Fruit fly (Drosophila melanogaster) whole organism, prepupa: ENCODE data around the gene CG43402.
A peak's percentile ranks its signal among the peaks of the same experiment; 100 is the strongest.

Experiments
- Blimp-1 ChIP-seq: fragments of 200-800 bp; sonication (Bioruptor generic); optimal IDR thresholded peaks from 3 replicates; lab custom pipeline; 2017; ENCODE audit warnings: missing biosample characterization, missing genetic modification characterization, mild to moderate bottlenecking, moderate library complexity, missing genetic modification reagents
- CG10631 ChIP-seq: fragments of 200-800 bp; sonication (Bioruptor generic); optimal IDR thresholded peaks from 2 replicates; lab custom pipeline; 2016; ENCODE audit warnings: missing biosample characterization, missing genetic modification characterization
- CG10669 ChIP-seq: fragments of 200-800 bp; sonication (Bioruptor generic); optimal IDR thresholded peaks from 3 replicates; lab custom pipeline; 2018; ENCODE audit warnings: missing biosample characterization, mild to moderate bottlenecking, missing genetic modification characterization, moderate library complexity
- CG11294 ChIP-seq: fragments of 200-800 bp; sonication (Bioruptor generic); IDR thresholded peaks from 2 replicates; pipeline ENCODE4 v1.3.6; 2022; ENCODE audit warnings: missing biosample characterization, missing genetic modification characterization
- CG11762 ChIP-seq: fragments of 200-800 bp; sonication (Bioruptor generic); optimal IDR thresholded peaks from 3 replicates; lab custom pipeline; 2016; ENCODE audit warnings: missing biosample characterization, missing genetic modification characterization; ENCODE audit not compliant: insufficient read depth
- CG15336 ChIP-seq: fragments of 200-800 bp; sonication (Bioruptor generic); IDR thresholded peaks from 2 replicates; pipeline ENCODE4 v1.3.6; 2022; ENCODE audit warnings: missing biosample characterization, missing genetic modification characterization
- CG1621 ChIP-seq: fragments of 200-800 bp; sonication (Bioruptor generic); optimal IDR thresholded peaks from 3 replicates; lab custom pipeline; 2018; ENCODE audit warnings: missing biosample characterization, mild to moderate bottlenecking, missing genetic modification characterization
- CG16779 ChIP-seq: fragments of 200-800 bp; sonication (Bioruptor generic); optimal IDR thresholded peaks from 3 replicates; lab custom pipeline; 2017; ENCODE audit warnings: missing biosample characterization, mild to moderate bottlenecking, missing genetic modification characterization
- CG3032 ChIP-seq: fragments of 200-800 bp; optimal IDR thresholded peaks from 2 replicates; lab custom pipeline; 2019; ENCODE audit warnings: missing biosample characterization, mild to moderate bottlenecking, missing genetic modification characterization, moderate library complexity
- CG31627 ChIP-seq: fragments of 200-800 bp; sonication (Bioruptor generic); optimal IDR thresholded peaks from 3 replicates; lab custom pipeline; 2016; ENCODE audit warnings: missing biosample characterization, missing genetic modification characterization
- CG32006 ChIP-seq: fragments of 200-800 bp; sonication (Bioruptor generic); optimal IDR thresholded peaks from 3 replicates; lab custom pipeline; 2017; ENCODE audit warnings: missing biosample characterization, mild to moderate bottlenecking, missing genetic modification characterization
- CG3919 ChIP-seq: fragments of 200-800 bp; sonication (Bioruptor generic); optimal IDR thresholded peaks from 3 replicates; lab custom pipeline; 2016; ENCODE audit warnings: missing biosample characterization, missing genetic modification characterization
- CG4318 ChIP-seq: fragments of 200-800 bp; sonication (Bioruptor generic); optimal IDR thresholded peaks from 3 replicates; lab custom pipeline; 2017; ENCODE audit warnings: missing biosample characterization, mild to moderate bottlenecking, missing genetic modification characterization
- CG6163 ChIP-seq: fragments of 200-800 bp; sonication (Bioruptor generic); IDR thresholded peaks from 3 replicates; pipeline ENCODE4 v1.3.6; 2022; ENCODE audit warnings: missing biosample characterization, missing genetic modification characterization
- CG6276 ChIP-seq: fragments of 200-800 bp; sonication (Bioruptor generic); optimal IDR thresholded peaks from 2 replicates; lab custom pipeline; 2017; ENCODE audit warnings: missing biosample characterization, mild to moderate bottlenecking, missing genetic modification characterization
- CG6792 ChIP-seq: fragments of 200-800 bp; sonication (Bioruptor generic); optimal IDR thresholded peaks from 3 replicates; lab custom pipeline; 2016; ENCODE audit warnings: missing biosample characterization, missing genetic modification characterization
- CG6808 ChIP-seq: fragments of 200-800 bp; sonication (Bioruptor generic); optimal IDR thresholded peaks from 3 replicates; lab custom pipeline; 2017; ENCODE audit warnings: missing biosample characterization, missing genetic modification characterization, mild to moderate bottlenecking, moderate library complexity, missing genetic modification reagents
- CG6854 ChIP-seq: fragments of 200-800 bp; sonication (Bioruptor generic); optimal IDR thresholded peaks from 2 replicates; lab custom pipeline; 2017; ENCODE audit warnings: missing biosample characterization, mild to moderate bottlenecking, missing genetic modification characterization
- CG7368 ChIP-seq: fragments of 200-800 bp; sonication (Bioruptor generic); optimal IDR thresholded peaks from 3 replicates; lab custom pipeline; 2016; ENCODE audit warnings: missing biosample characterization, missing genetic modification characterization
- CG8319 ChIP-seq: fragments of 200-800 bp; sonication (Bioruptor generic); optimal IDR thresholded peaks from 3 replicates; lab custom pipeline; 2016; ENCODE audit warnings: missing biosample characterization, missing genetic modification characterization
- CG8632 ChIP-seq: fragments of 200-800 bp; sonication (Bioruptor generic); optimal IDR thresholded peaks from 3 replicates; lab custom pipeline; 2016; ENCODE audit warnings: missing biosample characterization, missing genetic modification characterization
- CG9139 ChIP-seq: fragments of 200-800 bp; sonication (Bioruptor generic); optimal IDR thresholded peaks from 3 replicates; lab custom pipeline; 2017; ENCODE audit warnings: missing biosample characterization, mild to moderate bottlenecking, missing genetic modification characterization
- Eip78C ChIP-seq: fragments of 200-800 bp; sonication (Bioruptor generic); peaks from one replicate; lab custom pipeline; 2016; ENCODE audit warnings: missing biosample characterization, missing genetic modification characterization
- Eip93F ChIP-seq: fragments of 200-800 bp; sonication (Bioruptor generic); optimal IDR thresholded peaks from 2 replicates; lab custom pipeline; 2016; ENCODE audit warnings: missing biosample characterization, mild to moderate bottlenecking, missing genetic modification characterization
- Ets21C ChIP-seq: fragments of 200-800 bp; sonication (Bioruptor generic); optimal IDR thresholded peaks from 3 replicates; lab custom pipeline; 2016; ENCODE audit warnings: missing biosample characterization, missing genetic modification characterization
- Ets96B ChIP-seq: fragments of 200-800 bp; optimal IDR thresholded peaks from 2 replicates; lab custom pipeline; 2019; ENCODE audit warnings: missing biosample characterization, mild to moderate bottlenecking, missing genetic modification characterization, moderate library complexity
- Gug ChIP-seq: fragments of 200-800 bp; sonication (Bioruptor generic); IDR thresholded peaks from 2 replicates; pipeline ENCODE4 v1.3.6; 2022; ENCODE audit warnings: missing biosample characterization, missing genetic modification characterization
- Hr4 ChIP-seq: fragments of 200-800 bp; sonication (Bioruptor generic); optimal IDR thresholded peaks from 3 replicates; lab custom pipeline; 2016; ENCODE audit warnings: missing biosample characterization, missing genetic modification characterization
- Lpt ChIP-seq: fragments of 200-800 bp; sonication (Bioruptor generic); optimal IDR thresholded peaks from 3 replicates; lab custom pipeline; 2016; ENCODE audit warnings: missing biosample characterization, missing genetic modification characterization
- Met ChIP-seq: fragments of 200-800 bp; sonication (Bioruptor generic); optimal IDR thresholded peaks from 3 replicates; lab custom pipeline; 2016; ENCODE audit warnings: missing biosample characterization, missing genetic modification characterization
- OdsH ChIP-seq: fragments of 200-800 bp; sonication (Bioruptor generic); optimal IDR thresholded peaks from 3 replicates; lab custom pipeline; 2016; ENCODE audit warnings: missing biosample characterization, missing genetic modification characterization
- Sox102F ChIP-seq: fragments of 200-800 bp; sonication (Bioruptor generic); optimal IDR thresholded peaks from 2 replicates; lab custom pipeline; 2016; ENCODE audit warnings: missing biosample characterization, mild to moderate bottlenecking, missing genetic modification characterization
- Sox15 ChIP-seq: fragments of 200-800 bp; sonication (Bioruptor generic); optimal IDR thresholded peaks from 3 replicates; lab custom pipeline; 2016; ENCODE audit warnings: missing biosample characterization, missing genetic modification characterization
- cyc ChIP-seq: fragments of 200-800 bp; sonication (Bioruptor generic); optimal IDR thresholded peaks from 3 replicates; lab custom pipeline; 2016; ENCODE audit warnings: missing biosample characterization, missing genetic modification characterization
- dac ChIP-seq: fragments of 200-800 bp; sonication (Bioruptor generic); optimal IDR thresholded peaks from 2 replicates; lab custom pipeline; 2017; ENCODE audit warnings: missing biosample characterization, mild to moderate bottlenecking, missing genetic modification characterization
- dsx ChIP-seq: fragments of 200-800 bp; optimal IDR thresholded peaks from 3 replicates; lab custom pipeline; 2019; ENCODE audit warnings: missing biosample characterization, mild to moderate bottlenecking, missing genetic modification characterization, moderate library complexity; ENCODE audit not compliant: poor library complexity, severe bottlenecking
- eg ChIP-seq: fragments of 200-800 bp; sonication (Bioruptor generic); IDR thresholded peaks from 3 replicates; pipeline ENCODE4 v1.3.6; 2022; ENCODE audit warnings: missing biosample characterization, missing genetic modification characterization
- esn ChIP-seq: fragments of 200-800 bp; sonication (Bioruptor generic); optimal IDR thresholded peaks from 2 replicates; lab custom pipeline; 2016; ENCODE audit warnings: missing biosample characterization, mild to moderate bottlenecking, missing genetic modification characterization, moderate library complexity
- fd59A ChIP-seq: fragments of 200-800 bp; sonication (Bioruptor generic); optimal IDR thresholded peaks from 2 replicates; lab custom pipeline; 2017; ENCODE audit warnings: missing biosample characterization, mild to moderate bottlenecking, missing genetic modification characterization, missing genetic modification reagents
- fd85E ChIP-seq: fragments of 200-800 bp; sonication (Bioruptor generic); optimal IDR thresholded peaks from 3 replicates; lab custom pipeline; 2016; ENCODE audit warnings: missing biosample characterization, missing genetic modification characterization
- fkh ChIP-seq: fragments of 200-800 bp; sonication (Bioruptor generic); optimal IDR thresholded peaks from 3 replicates; lab custom pipeline; 2017; ENCODE audit warnings: missing biosample characterization, mild to moderate bottlenecking, missing genetic modification characterization, moderate library complexity
- lz ChIP-seq: fragments of 200-800 bp; sonication (Bioruptor generic); optimal IDR thresholded peaks from 3 replicates; lab custom pipeline; 2016; ENCODE audit warnings: missing biosample characterization, missing genetic modification characterization
- net ChIP-seq: fragments of 200-800 bp; sonication (Bioruptor generic); optimal IDR thresholded peaks from 3 replicates; lab custom pipeline; 2016; ENCODE audit warnings: missing biosample characterization, missing genetic modification characterization
- salr ChIP-seq, 2 experiments: fragments of 200-800 bp; sonication (Bioruptor generic); optimal IDR thresholded peaks; 3 replicates each; lab custom pipeline; 2016 to 2018; ENCODE audit warnings: missing biosample characterization in 2 of 2, missing genetic modification characterization in 2 of 2, mild to moderate bottlenecking in 1 of 2
- spab ChIP-seq: fragments of 200-800 bp; sonication (Bioruptor generic); optimal IDR thresholded peaks from 2 replicates; lab custom pipeline; 2017; ENCODE audit warnings: missing biosample characterization, mild to moderate bottlenecking, missing genetic modification characterization, missing genetic modification reagents
- ss ChIP-seq, 2 experiments: fragments of 200-800 bp; sonication (Bioruptor generic); optimal IDR thresholded peaks; 2 replicates in 1 of 2; 3 replicates in 1 of 2; lab custom pipeline; 2017 to 2018; ENCODE audit warnings: mild to moderate bottlenecking in 2 of 2, missing biosample characterization in 2 of 2, missing genetic modification characterization in 2 of 2, moderate library complexity in 1 of 2
- topi ChIP-seq: fragments of 200-800 bp; sonication (Bioruptor generic); optimal IDR thresholded peaks from 3 replicates; lab custom pipeline; 2016; ENCODE audit warnings: missing biosample characterization, missing genetic modification characterization
- vri ChIP-seq: fragments of 200-800 bp; sonication (Bioruptor generic); optimal IDR thresholded peaks from 3 replicates; lab custom pipeline; 2016; ENCODE audit warnings: missing biosample characterization, mild to moderate bottlenecking, missing genetic modification characterization

Gene CG43402

dm6 chr2L:1455498-1455897 is 13.1 kb downstream of the CG43402 start (continued):
- TF ChIP-seq CG6808 (GFP tag; lab: Kevin White, UChicago) (peak; percentile 39), Lpt (GFP tag; lab: Kevin White, UChicago) (no peak), Eip93F (no peak), net (no peak), CG3032 (peak; percentile 48), CG4318 (GFP tag; lab: Kevin White, UChicago) (peak; percentile 14), Sox102F (GFP tag; lab: Kevin White, UChicago) (no peak), CG31627 (no peak), Blimp-1 (no peak), fkh (GFP tag; lab: Kevin White, UChicago) (no peak), CG16779 (no peak), CG8319 (no peak), topi (GFP tag; lab: Kevin White, UChicago) (no peak), OdsH (GFP tag; lab: Kevin White, UChicago) (no peak), spab (GFP tag; lab: Kevin White, UChicago) (peak; percentile 33), CG7368 (no peak), Ets21C (GFP tag; lab: Kevin White, UChicago) (no peak), Eip78C (GFP tag; lab: Kevin White, UChicago) (peak; percentile 78), salr (GFP tag; optimal IDR thresholded peaks at IDR 0.05; lab: Kevin White, UChicago) (peak in 1 of 2 experiments; percentile 37), dac (no peak), CG6276 (peak; percentile 10), CG8632 (GFP tag; lab: Kevin White, UChicago) (no peak), CG10631 (GFP tag; lab: Kevin White, UChicago) (peak; percentile 39), dsx (GFP tag; lab: Kevin White, UChicago) (no peak), lz (GFP tag; lab: Kevin White, UChicago) (no peak), Sox15 (GFP tag; lab: Kevin White, UChicago) (no peak), cyc (GFP tag; lab: Kevin White, UChicago) (no peak), CG6792 (no peak)

- peak; percentile 74 for TF ChIP-seq CG3032
- peak; percentile 65 for TF ChIP-seq CG10631 (GFP tag; lab: Kevin White, UChicago)
- TF ChIP-seq Lpt (GFP tag; lab: Kevin White, UChicago) = peak; percentile 34
- peak; percentile 23 for TF ChIP-seq Sox102F (GFP tag; lab: Kevin White, UChicago)
- no peak for TF ChIP-seq Sox15 (GFP tag; lab: Kevin White, UChicago)
- TF ChIP-seq dsx (GFP tag; lab: Kevin White, UChicago) = peak; percentile 75
- no peak for TF ChIP-seq Eip93F
- peak; percentile 3 for TF ChIP-seq vri
- TF ChIP-seq Eip78C (GFP tag; lab: Kevin White, UChicago) = peak; percentile 88
- peak; percentile 22 for TF ChIP-seq CG11762
- peak; percentile 64 for TF ChIP-seq CG6808 (GFP tag; lab: Kevin White, UChicago)
- TF ChIP-seq CG31627 = peak; percentile 15
- TF ChIP-seq CG15336 = peak; percentile 74
- TF ChIP-seq CG3919 (GFP tag; lab: Kevin White, UChicago) = peak; percentile 36
- peak; percentile 65 for TF ChIP-seq CG10669 (GFP tag; lab: Kevin White, UChicago)
- TF ChIP-seq spab (GFP tag; lab: Kevin White, UChicago) = peak; percentile 58
- peak; percentile 58 for TF ChIP-seq Met (GFP tag; lab: Kevin White, UChicago)
- peak; percentile 5 to 35 for TF ChIP-seq ss (GFP tag; optimal IDR thresholded peaks at IDR 0.05; lab: Kevin White, UChicago)
- peak; percentile 6 for TF ChIP-seq CG1621 (tag; lab: Kevin White, UChicago)
- no peak; the same call in 1 of the 2 replicates for TF ChIP-seq CG11294
- peak; percentile 48 for TF ChIP-seq Hr4 (GFP tag; lab: Kevin White, UChicago)
- TF ChIP-seq Ets96B = peak; percentile 67
- no peak for TF ChIP-seq CG6854 (GFP tag; lab: Kevin White, UChicago)
- TF ChIP-seq CG6276 = no peak
- peak; percentile 55 for TF ChIP-seq esn (GFP tag; lab: Kevin White, UChicago)
- peak; percentile 13 for TF ChIP-seq dac
- no peak for TF ChIP-seq CG9139
- TF ChIP-seq Blimp-1 = no peak
- peak; percentile 81 for TF ChIP-seq CG6163
- peak; percentile 55 for TF ChIP-seq fkh (GFP tag; lab: Kevin White, UChicago)
- peak; percentile 26 for TF ChIP-seq CG32006 (GFP tag; lab: Kevin White, UChicago)
- TF ChIP-seq eg (GFP tag; lab: Robert Waterston, UW) = peak; percentile 60; the same call in 2 of the 3 replicates
- peak in 1 of 2 experiments; percentile 27 for TF ChIP-seq salr (GFP tag; optimal IDR thresholded peaks at IDR 0.05; lab: Kevin White, UChicago)
- peak; percentile 50 for TF ChIP-seq fd59A (GFP tag; lab: Kevin White, UChicago)
- no peak for TF ChIP-seq fd85E (GFP tag; lab: Kevin White, UChicago)
- no peak for TF ChIP-seq Gug
These were observed 13.9 kb downstream of the CG43402 start for dm6 chr2L:1456305-1456704.
